Fruit fly (Drosophila melanogaster) Kc167 (cell line): ENCODE results near the gene CG3726.

Source experiments
- Myc ChIP-seq: fragments of >200 bp; optimal IDR thresholded peaks from 2 replicates; lab custom pipeline; 2017; ENCODE audit warnings: missing external identifiers
- Sin3A ChIP-seq: fragments of >200 bp; optimal IDR thresholded peaks from 2 replicates; lab custom pipeline; 2018; ENCODE audit warnings: missing external identifiers
- psq ChIP-seq: fragments of >200 bp; optimal IDR thresholded peaks from 2 replicates; lab custom pipeline; 2017; ENCODE audit warnings: missing external identifiers

- TF ChIP-seq Myc (lab: Kevin White, UChicago): no peak
- no peak for TF ChIP-seq psq (lab: Kevin White, UChicago)
- TF ChIP-seq Sin3A: no peak
Observed at dm6 chrX:5896809-5897700, 19.8 kb upstream of the CG3726 start.
